Fruit fly (Drosophila melanogaster): ENCODE measurements around the gene CG1647.

CG1647 gene

DNA sequence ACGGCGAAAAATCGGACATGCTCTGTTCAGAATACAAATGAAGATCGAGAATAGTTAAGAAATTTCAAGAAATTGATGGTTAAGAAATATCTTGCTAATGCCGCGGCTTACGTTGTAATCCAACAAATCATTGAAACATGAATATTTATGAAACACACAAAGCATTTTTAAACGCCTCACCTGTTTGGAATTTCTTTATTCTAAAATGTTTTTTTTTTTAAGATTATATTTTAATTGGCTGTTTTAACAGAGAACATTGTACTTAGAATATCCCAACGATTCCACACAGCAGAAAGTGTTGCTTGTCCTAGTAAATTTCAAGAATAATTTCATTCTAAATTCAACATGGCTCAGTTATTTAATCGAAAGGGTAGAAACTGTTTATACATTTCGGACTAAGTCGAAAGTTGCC, 32.0 kb downstream of the CG1647 start (continued):
- TF ChIP-seq CG10366 (GFP tag; IDR thresholded peaks at IDR 0.05) = no peak
- TF ChIP-seq Ssrp (tag; optimal IDR thresholded peaks at IDR 0.05) = peak; percentile 16
- no peak for TF ChIP-seq Gsc (GFP tag; IDR thresholded peaks at IDR 0.05)
- no peak for TF ChIP-seq fd102C (GFP tag; optimal IDR thresholded peaks at IDR 0.05)
- no peak for TF ChIP-seq ind (GFP tag; optimal IDR thresholded peaks at IDR 0.05)
- no peak for TF ChIP-seq CG3065 (GFP tag; optimal IDR thresholded peaks at IDR 0.05)
- TF ChIP-seq CG7928 (GFP tag; optimal IDR thresholded peaks at IDR 0.05) = no peak
- TF ChIP-seq CG31441 (GFP tag; IDR thresholded peaks at IDR 0.05) = peak; percentile 48
- no peak for TF ChIP-seq Hr39 (optimal IDR thresholded peaks at IDR 0.05)
- no peak for TF ChIP-seq otp (GFP tag; IDR thresholded peaks at IDR 0.05)
- TF ChIP-seq ken (GFP tag; IDR thresholded peaks at IDR 0.05) = no peak
- no peak for TF ChIP-seq da (GFP tag; optimal IDR thresholded peaks at IDR 0.05)
- TF ChIP-seq zen (tag; optimal IDR thresholded peaks at IDR 0.05) = no peak
- no peak for TF ChIP-seq pnt (GFP tag; optimal IDR thresholded peaks at IDR 0.05)
- TF ChIP-seq CG17612 (GFP tag; IDR thresholded peaks at IDR 0.05) = no peak
- TF ChIP-seq CG34422 (GFP tag; IDR thresholded peaks at IDR 0.05) = no peak
- TF ChIP-seq bowl (GFP tag; IDR thresholded peaks at IDR 0.05) = no peak
- no peak for TF ChIP-seq Jarid2 (GFP tag; optimal IDR thresholded peaks at IDR 0.05)
- TF ChIP-seq CG9876 (GFP tag; optimal IDR thresholded peaks at IDR 0.05) = no peak
- TF ChIP-seq CG9215 (GFP tag; IDR thresholded peaks at IDR 0.05) = no peak
- no peak for TF ChIP-seq trh (GFP tag; optimal IDR thresholded peaks at IDR 0.05)
- no peak for TF ChIP-seq CG13123 (GFP tag; optimal IDR thresholded peaks at IDR 0.05)
- peak; percentile 32 for TF ChIP-seq CG7839 (tag; optimal IDR thresholded peaks at IDR 0.05)
- TF ChIP-seq Bdp1 (GFP tag; optimal IDR thresholded peaks at IDR 0.05) = no peak
- no peak for TF ChIP-seq mam (GFP tag; optimal IDR thresholded peaks at IDR 0.05)
- no peak for TF ChIP-seq CG11093 (GFP tag; IDR thresholded peaks at IDR 0.05)
- TF ChIP-seq ttk (GFP tag; IDR thresholded peaks at IDR 0.05) = no peak
- no peak for TF ChIP-seq CG7745 (tag; optimal IDR thresholded peaks at IDR 0.05)
- no peak for TF ChIP-seq Ravus (GFP tag; IDR thresholded peaks at IDR 0.05)
- no peak for TF ChIP-seq Sin3A (optimal IDR thresholded peaks at IDR 0.05)
- no peak for TF ChIP-seq corto (GFP tag; optimal IDR thresholded peaks at IDR 0.05)
- no peak for TF ChIP-seq CG8478 (optimal IDR thresholded peaks at IDR 0.05)
- peak; percentile 4 for TF ChIP-seq Hsf (GFP tag; optimal IDR thresholded peaks at IDR 0.05)
- TF ChIP-seq B-H1 (GFP tag; IDR thresholded peaks at IDR 0.05) = no peak
- peak in 1 of 2 experiments; percentile 13 for TF ChIP-seq eve (GFP tag; optimal IDR thresholded peaks at IDR 0.05)
- no peak for TF ChIP-seq tna (GFP tag; IDR thresholded peaks at IDR 0.05; ENCODE audit: partially characterized antibody)
- TF ChIP-seq ewg (GFP tag; optimal IDR thresholded peaks at IDR 0.05) = no peak
- no peak for TF ChIP-seq dm (GFP tag; optimal IDR thresholded peaks at IDR 0.05)
- no peak for TF ChIP-seq CG6683 (GFP tag; optimal IDR thresholded peaks at IDR 0.05)
- TF ChIP-seq CG10431 (GFP tag; optimal IDR thresholded peaks at IDR 0.05) = no peak
- no peak for TF ChIP-seq run (tag; optimal IDR thresholded peaks at IDR 0.05)
- no peak for TF ChIP-seq unc-4 (GFP tag; IDR thresholded peaks at IDR 0.05; ENCODE audit: partially characterized antibody)
- no peak for TF ChIP-seq CG8924 (tag; optimal IDR thresholded peaks at IDR 0.05)
- no peak for TF ChIP-seq Dp (GFP tag; optimal IDR thresholded peaks at IDR 0.05)
- TF ChIP-seq dan (GFP tag; IDR thresholded peaks at IDR 0.05) = no peak
- no peak for TF ChIP-seq CG12942 (GFP tag; optimal IDR thresholded peaks at IDR 0.05)
- TF ChIP-seq Xrp1 (GFP tag; IDR thresholded peaks at IDR 0.05) = 0 out of 2 replicates have a peak, but pooled peaks have one; percentile 17
- TF ChIP-seq CG31365 (tag; optimal IDR thresholded peaks at IDR 0.05) = no peak
- TF ChIP-seq CG18764 (GFP tag; optimal IDR thresholded peaks at IDR 0.05) = no peak
- no peak for TF ChIP-seq en (GFP tag; optimal IDR thresholded peaks at IDR 0.05)
- peak; percentile 25 for TF ChIP-seq CG11504 (tag; optimal IDR thresholded peaks at IDR 0.05)
- no peak for TF ChIP-seq bbx (GFP tag; IDR thresholded peaks at IDR 0.05; ENCODE audit: partially characterized antibody)
- TF ChIP-seq org-1 (GFP tag; optimal IDR thresholded peaks at IDR 0.05) = no peak
- TF ChIP-seq vvl (GFP tag; IDR thresholded peaks at IDR 0.05) = no peak
